Fruit fly (Drosophila melanogaster) whole organism, adult: ENCODE data around the gene CG7656.

Experiments
- CG11617 ChIP-seq: fragments of 200-800 bp; sonication (Bioruptor generic); optimal IDR thresholded peaks from 2 replicates; lab custom pipeline; 2017; ENCODE audit warnings: mild to moderate bottlenecking, missing biosample characterization, missing genetic modification reagents, missing genetic modification characterization
- CG12768 ChIP-seq: fragments of 200-800 bp; sonication (Bioruptor generic); optimal IDR thresholded peaks from 2 replicates; lab custom pipeline; 2017; ENCODE audit warnings: missing biosample characterization, missing genetic modification characterization, mild to moderate bottlenecking, moderate library complexity, missing genetic modification reagents
- CG14711 ChIP-seq: fragments of 200-800 bp; sonication (Bioruptor generic); optimal IDR thresholded peaks from 2 replicates; lab custom pipeline; 2018; ENCODE audit warnings: missing biosample characterization, mild to moderate bottlenecking, missing genetic modification characterization, moderate library complexity
- CG1620 ChIP-seq: fragments of 200-800 bp; sonication (Bioruptor generic); optimal IDR thresholded peaks from 2 replicates; lab custom pipeline; 2016; ENCODE audit warnings: missing biosample characterization, missing genetic modification characterization
- CG33017 ChIP-seq: fragments of 200-800 bp; sonication (Bioruptor generic); optimal IDR thresholded peaks from 2 replicates; lab custom pipeline; 2018; ENCODE audit warnings: missing biosample characterization, mild to moderate bottlenecking, missing genetic modification characterization, moderate library complexity
- CG5204 ChIP-seq: fragments of 200-800 bp; sonication (Bioruptor generic); optimal IDR thresholded peaks from 2 replicates; lab custom pipeline; 2016; ENCODE audit warnings: missing biosample characterization, missing genetic modification characterization
- CG7045 ChIP-seq: fragments of 200-800 bp; sonication (Bioruptor generic); optimal IDR thresholded peaks from 2 replicates; lab custom pipeline; 2017; ENCODE audit warnings: missing biosample characterization, mild to moderate bottlenecking, missing genetic modification characterization
- CG7101 ChIP-seq: fragments of 200-800 bp; sonication (Bioruptor generic); optimal IDR thresholded peaks from 2 replicates; lab custom pipeline; 2018; ENCODE audit warnings: missing biosample characterization, mild to moderate bottlenecking, missing genetic modification characterization, moderate library complexity
- Clk ChIP-seq: fragments of 200-800 bp; sonication (Bioruptor generic); optimal IDR thresholded peaks from 2 replicates; lab custom pipeline; 2017; ENCODE audit warnings: missing biosample characterization, missing genetic modification characterization
- Crg-1 ChIP-seq: fragments of 200-800 bp; sonication (Bioruptor generic); optimal IDR thresholded peaks from 2 replicates; lab custom pipeline; 2016; ENCODE audit warnings: missing biosample characterization, missing genetic modification characterization
- Hr96 ChIP-seq: fragments of 200-800 bp; sonication (Bioruptor generic); optimal IDR thresholded peaks from 2 replicates; lab custom pipeline; 2016; ENCODE audit warnings: missing biosample characterization, missing genetic modification characterization
- Mnt ChIP-seq: fragments of 200-800 bp; sonication (Bioruptor generic); optimal IDR thresholded peaks from 2 replicates; lab custom pipeline; 2016; ENCODE audit warnings: missing biosample characterization, mild to moderate bottlenecking, missing genetic modification characterization
- bab1 ChIP-seq: fragments of 200-800 bp; sonication (Bioruptor generic); optimal IDR thresholded peaks from 3 replicates; lab custom pipeline; 2019; ENCODE audit warnings: missing biosample characterization, mild to moderate bottlenecking, missing genetic modification characterization, moderate library complexity
- cic ChIP-seq: fragments of 200-800 bp; sonication (Bioruptor generic); optimal IDR thresholded peaks from 2 replicates; lab custom pipeline; 2017; ENCODE audit warnings: missing biosample characterization, mild to moderate bottlenecking, missing genetic modification characterization, moderate library complexity
- cnc ChIP-seq, 2 experiments: fragments of >200 bp; optimal IDR thresholded peaks; 2 replicates each; lab custom pipeline; 2017
- kay ChIP-seq: fragments of 200-800 bp; sonication (Bioruptor generic); peaks from one replicate; lab custom pipeline; 2016; ENCODE audit warnings: missing biosample characterization, missing genetic modification characterization, borderline replicate concordance
- ovo ChIP-seq: fragments of 200-800 bp; sonication (Bioruptor generic); optimal IDR thresholded peaks from 2 replicates; lab custom pipeline; 2016; ENCODE audit warnings: missing biosample characterization, missing genetic modification characterization
- pad ChIP-seq: fragments of 200-800 bp; sonication (Bioruptor generic); optimal IDR thresholded peaks from 3 replicates; lab custom pipeline; 2017; ENCODE audit warnings: missing biosample characterization, missing genetic modification characterization, mild to moderate bottlenecking, moderate library complexity, missing genetic modification reagents
- tj ChIP-seq: fragments of 200-800 bp; sonication (Bioruptor generic); optimal IDR thresholded peaks from 3 replicates; lab custom pipeline; 2017; ENCODE audit warnings: missing biosample characterization, mild to moderate bottlenecking, missing genetic modification characterization, moderate library complexity
- toe ChIP-seq: fragments of 200-800 bp; sonication (Bioruptor generic); optimal IDR thresholded peaks from 2 replicates; lab custom pipeline; 2016; ENCODE audit warnings: missing biosample characterization, missing genetic modification characterization

Gene CG7656

dm6 chr3L:15597037-15597785 is 9.2 kb upstream of the CG7656 start:
- no peak for TF ChIP-seq CG1620 (GFP tag; lab: Kevin White, UChicago)
- peak; percentile 78 for TF ChIP-seq kay (GFP tag; lab: Kevin White, UChicago)

- TF ChIP-seq tj (GFP tag; lab: Kevin White, UChicago) (peak; percentile 70), Hr96 (no peak), CG14711 (no peak)
These were observed 8.0 kb upstream of the CG7656 start for dm6 chr3L:15595980-15596379.

- peak; percentile 35 for TF ChIP-seq CG12768 (GFP tag; lab: Kevin White, UChicago)
- TF ChIP-seq Hr96: no peak
- TF ChIP-seq CG1620 (GFP tag; lab: Kevin White, UChicago): no peak
These were observed 7.3 kb upstream of the CG7656 start for dm6 chr3L:15595175-15595724.

dm6 chr3L:15594093-15594653 is 6.2 kb upstream of the CG7656 start:
- TF ChIP-seq kay (GFP tag; lab: Kevin White, UChicago) (peak; percentile 8), CG14711 (no peak), CG12768 (GFP tag; lab: Kevin White, UChicago) (peak; percentile 4)

- TF ChIP-seq ovo (GFP tag; lab: Kevin White, UChicago) (peak; percentile 17), pad (GFP tag; lab: Kevin White, UChicago) (no peak)
These were observed 5.4 kb upstream of the CG7656 start for dm6 chr3L:15593399-15593798.

- no peak for TF ChIP-seq Mnt (GFP tag; lab: Kevin White, UChicago)
- peak; percentile 28 for TF ChIP-seq CG33017
These were observed 4.7 kb upstream of the CG7656 start for dm6 chr3L:15592536-15593260.

dm6 chr3L:15590803-15591597 is 3.0 kb upstream of the CG7656 start:
- TF ChIP-seq toe (GFP tag; lab: Kevin White, UChicago): no peak
- TF ChIP-seq kay (GFP tag; lab: Kevin White, UChicago): no peak
- TF ChIP-seq Mnt (GFP tag; lab: Kevin White, UChicago): no peak
- no peak for TF ChIP-seq Crg-1 (GFP tag; lab: Kevin White, UChicago)
- no peak for TF ChIP-seq CG12768 (GFP tag; lab: Kevin White, UChicago)
- TF ChIP-seq cnc (optimal IDR thresholded peaks at IDR 0.05; lab: Kevin White, UChicago): no peak
- no peak for TF ChIP-seq Hr96
- TF ChIP-seq CG14711: no peak
- TF ChIP-seq CG11617 (GFP tag; lab: Kevin White, UChicago): no peak
- TF ChIP-seq pad (GFP tag; lab: Kevin White, UChicago): no peak
- TF ChIP-seq CG33017: no peak
- TF ChIP-seq bab1 (GFP tag; lab: Kevin White, UChicago): no peak
- TF ChIP-seq CG7045 (GFP tag; lab: Kevin White, UChicago): no peak
- TF ChIP-seq CG1620 (GFP tag; lab: Kevin White, UChicago): no peak
- no peak for TF ChIP-seq ovo (GFP tag; lab: Kevin White, UChicago)

dm6 chr3L:15589746-15590145 is 1.8 kb upstream of the CG7656 start:
- TF ChIP-seq Mnt (GFP tag; lab: Kevin White, UChicago) (no peak), Crg-1 (GFP tag; lab: Kevin White, UChicago) (no peak), cnc (optimal IDR thresholded peaks at IDR 0.05; lab: Kevin White, UChicago) (no peak), Hr96 (no peak), tj (GFP tag; lab: Kevin White, UChicago) (no peak), CG7045 (GFP tag; lab: Kevin White, UChicago) (no peak), cic (no peak), bab1 (GFP tag; lab: Kevin White, UChicago) (no peak), toe (GFP tag; lab: Kevin White, UChicago) (no peak), CG7101 (tag; lab: Kevin White, UChicago) (no peak), kay (GFP tag; lab: Kevin White, UChicago) (no peak), CG5204 (GFP tag; lab: Kevin White, UChicago) (no peak), CG1620 (GFP tag; lab: Kevin White, UChicago) (no peak), Clk (GFP tag; lab: Kevin White, UChicago) (no peak), ovo (GFP tag; lab: Kevin White, UChicago) (no peak), CG12768 (GFP tag; lab: Kevin White, UChicago) (no peak), CG33017 (no peak), CG11617 (GFP tag; lab: Kevin White, UChicago) (no peak), CG14711 (no peak), pad (GFP tag; lab: Kevin White, UChicago) (no peak)
